Worm (Caenorhabditis elegans) whole organism, L1 larva: ENCODE data around the gene unc-49.

Experiments used
- C04F5.9 ChIP-seq: sonication (generic microtip); optimal IDR thresholded peaks from 2 replicates; lab custom pipeline; 2016; ENCODE audit warnings: missing genetic modification characterization, missing compliant biosample characterization
- ama-1 ChIP-seq: fragments of 150-350 bp; optimal IDR thresholded peaks from 2 replicates; lab custom pipeline; 2014
- blmp-1 ChIP-seq: fragments of 150-350 bp; optimal IDR thresholded peaks from 2 replicates; lab custom pipeline; 2014; ENCODE audit warnings: missing biosample characterization, missing genetic modification characterization
- ces-1 ChIP-seq: fragments of 150-350 bp; optimal IDR thresholded peaks from 2 replicates; lab custom pipeline; 2014; ENCODE audit warnings: missing biosample characterization, missing genetic modification reagents, missing genetic modification characterization
- dpl-1 ChIP-seq, 3 experiments: fragments of 150-350 bp in 2 of 3; sonication (generic microtip) in 1 of 3; optimal IDR thresholded peaks; 2 replicates each; lab custom pipeline; 2014 to 2017; ENCODE audit warnings: missing biosample characterization in 3 of 3, missing genetic modification characterization in 3 of 3, missing genetic modification reagents in 3 of 3
- dsc-1 ChIP-seq: sonication (generic microtip); optimal IDR thresholded peaks from 2 replicates; lab custom pipeline; 2016; ENCODE audit warnings: mild to moderate bottlenecking, missing genetic modification characterization, missing compliant biosample characterization
- efl-1 ChIP-seq, 4 experiments: fragments of 150-350 bp; optimal IDR thresholded peaks in 3 of 4; peaks in 1 of 4; 1 replicate in 1 of 4; 2 replicates in 3 of 4; lab custom pipeline; 2014; ENCODE audit warnings: missing biosample characterization in 2 of 4, missing genetic modification characterization in 2 of 4, missing genetic modification reagents in 2 of 4
- egl-13 ChIP-seq: sonication (generic microtip); optimal IDR thresholded peaks from 2 replicates; lab custom pipeline; 2016; ENCODE audit warnings: missing genotype, missing genetic modification reagents, missing genetic modification characterization, missing compliant biosample characterization
- egl-27 ChIP-seq, 2 experiments: fragments of 150-350 bp in 1 of 2; sonication (generic microtip); optimal IDR thresholded peaks; 3 replicates each; lab custom pipeline; 2017 to 2018; ENCODE audit warnings: missing biosample characterization in 2 of 2, missing genetic modification characterization in 2 of 2, missing genetic modification reagents in 2 of 2
- elt-2 ChIP-seq: sonication (generic microtip); optimal IDR thresholded peaks from 2 replicates; lab custom pipeline; 2016; ENCODE audit warnings: missing genetic modification characterization, mild to moderate bottlenecking, inconsistent platforms, missing compliant biosample characterization, missing genetic modification reagents
- elt-3 ChIP-seq, 6 experiments: fragments of 150-350 bp in 1 of 6; sonication (generic microtip); optimal IDR thresholded peaks; 2 replicates each; lab custom pipeline; 2017 to 2018; ENCODE audit warnings: missing biosample characterization in 6 of 6, missing genetic modification characterization in 6 of 6, inconsistent platforms in 1 of 6
- fkh-10 ChIP-seq: sonication (generic microtip); optimal IDR thresholded peaks from 2 replicates; lab custom pipeline; 2017; ENCODE audit warnings: missing biosample characterization, missing genetic modification reagents, missing genetic modification characterization
- hlh-17 ChIP-seq: fragments of 200-800 bp; sonication (Bioruptor generic); optimal IDR thresholded peaks from 2 replicates; lab custom pipeline; 2018; ENCODE audit warnings: missing genetic modification characterization, mild to moderate bottlenecking, missing compliant biosample characterization, moderate library complexity, borderline replicate concordance
- hpl-2 ChIP-seq: fragments of 150-350 bp; optimal IDR thresholded peaks from 2 replicates; lab custom pipeline; 2014; ENCODE audit warnings: missing biosample characterization, missing genetic modification reagents, missing genetic modification characterization
- irx-1 ChIP-seq: sonication (generic microtip); optimal IDR thresholded peaks from 2 replicates; lab custom pipeline; 2016; ENCODE audit warnings: missing genetic modification characterization, missing compliant biosample characterization
- lin-13 ChIP-seq: fragments of 150-350 bp; optimal IDR thresholded peaks from 2 replicates; lab custom pipeline; 2014; ENCODE audit warnings: missing biosample characterization, missing genetic modification reagents, missing genetic modification characterization
- lin-14 ChIP-seq: fragments of 200-800 bp; sonication (Bioruptor generic); optimal IDR thresholded peaks from 2 replicates; lab custom pipeline; 2018; ENCODE audit warnings: mild to moderate bottlenecking, missing genetic modification characterization, moderate library complexity, missing compliant biosample characterization
- lin-35 ChIP-seq, 2 experiments: fragments of 150-350 bp; optimal IDR thresholded peaks; 2 replicates each; lab custom pipeline; 2014; ENCODE audit warnings: missing biosample characterization in 2 of 2, missing genetic modification characterization in 2 of 2, missing genetic modification reagents in 2 of 2
- lsy-2 ChIP-seq, 2 experiments: fragments of 150-350 bp; optimal IDR thresholded peaks; 2 replicates each; lab custom pipeline; 2014; ENCODE audit warnings: missing biosample characterization in 2 of 2, missing genetic modification characterization in 2 of 2
- mab-9 ChIP-seq: fragments of 200-800 bp; sonication (Bioruptor generic); IDR thresholded peaks from 2 replicates; pipeline ENCODE4 v1.3.6; 2022; ENCODE audit warnings: missing genetic modification reagents, missing genetic modification characterization, missing compliant biosample characterization
- mdl-1 ChIP-seq, 2 experiments: fragments of 150-350 bp; optimal IDR thresholded peaks; 2 replicates each; lab custom pipeline; 2014 to 2017; ENCODE audit warnings: missing biosample characterization in 2 of 2, missing genetic modification characterization in 2 of 2, inconsistent platforms in 1 of 2
- mef-2 ChIP-seq: fragments of 150-350 bp; optimal IDR thresholded peaks from 2 replicates; lab custom pipeline; 2014; ENCODE audit warnings: missing biosample characterization, missing genetic modification characterization
- mep-1 ChIP-seq: fragments of 150-350 bp; optimal IDR thresholded peaks from 2 replicates; lab custom pipeline; 2014; ENCODE audit warnings: missing biosample characterization, missing genetic modification characterization
- nhr-12 ChIP-seq: sonication (generic microtip); optimal IDR thresholded peaks from 2 replicates; lab custom pipeline; 2017; ENCODE audit warnings: missing biosample characterization, missing genetic modification characterization
- nhr-19 ChIP-seq: fragments of 200-800 bp; sonication (Bioruptor generic); conservative IDR thresholded peaks from 2 replicates; pipeline ENCODE4 v1.3.6; 2022; ENCODE audit warnings: missing genetic modification characterization, missing compliant biosample characterization
- nhr-20 ChIP-seq: sonication (generic microtip); optimal IDR thresholded peaks from 2 replicates; lab custom pipeline; 2016; ENCODE audit warnings: mild to moderate bottlenecking, missing genetic modification characterization, missing compliant biosample characterization
- nhr-71 ChIP-seq: sonication (generic microtip); optimal IDR thresholded peaks from 2 replicates; lab custom pipeline; 2016; ENCODE audit warnings: mild to moderate bottlenecking, missing genetic modification characterization, moderate library complexity, missing compliant biosample characterization
- nhr-76 ChIP-seq: sonication (generic microtip); optimal IDR thresholded peaks from 2 replicates; lab custom pipeline; 2017; ENCODE audit warnings: missing biosample characterization, missing genetic modification characterization
- nhr-77 ChIP-seq: fragments of 150-350 bp; optimal IDR thresholded peaks from 2 replicates; lab custom pipeline; 2014; ENCODE audit warnings: missing biosample characterization, missing genetic modification characterization
- nhr-90 ChIP-seq: sonication (generic microtip); optimal IDR thresholded peaks from 2 replicates; lab custom pipeline; 2016; ENCODE audit warnings: mild to moderate bottlenecking, missing genetic modification characterization, missing compliant biosample characterization; ENCODE audit not compliant: poor library complexity
- pqm-1 ChIP-seq: sonication (generic microtip); optimal IDR thresholded peaks from 3 replicates; lab custom pipeline; 2017; ENCODE audit warnings: missing biosample characterization, missing genetic modification characterization
- rnt-1 ChIP-seq: sonication (generic microtip); optimal IDR thresholded peaks from 2 replicates; lab custom pipeline; 2016; ENCODE audit warnings: mild to moderate bottlenecking, missing genetic modification characterization, moderate library complexity, missing compliant biosample characterization
- skn-1 ChIP-seq: fragments of 150-350 bp; optimal IDR thresholded peaks from 2 replicates; lab custom pipeline; 2014; ENCODE audit warnings: missing biosample characterization, missing genetic modification characterization
- snu-23 ChIP-seq: sonication (generic microtip); optimal IDR thresholded peaks from 2 replicates; lab custom pipeline; 2016; ENCODE audit warnings: missing genetic modification characterization, missing compliant biosample characterization
- sptf-1 ChIP-seq: fragments of 150-350 bp; optimal IDR thresholded peaks from 2 replicates; lab custom pipeline; 2014; ENCODE audit warnings: missing biosample characterization, missing genetic modification characterization
- tbx-2 ChIP-seq: sonication (generic microtip); optimal IDR thresholded peaks from 2 replicates; lab custom pipeline; 2016; ENCODE audit warnings: missing genetic modification characterization, missing compliant biosample characterization
- unc-130 ChIP-seq: fragments of 150-350 bp; optimal IDR thresholded peaks from 2 replicates; lab custom pipeline; 2017; ENCODE audit warnings: missing biosample characterization, missing genetic modification characterization, inconsistent platforms
- zag-1 ChIP-seq: fragments of 150-350 bp; optimal IDR thresholded peaks from 2 replicates; lab custom pipeline; 2014; ENCODE audit warnings: missing biosample characterization, missing genetic modification characterization

unc-49 gene

ce11 chrIII:10520523-10520922 is at the start of gene unc-49:
Gene unc-49 (plus strand): TSS chrIII:10520762.
- TF ChIP-seq tbx-2 (tag; lab: Kevin White, UChicago) (no peak), rnt-1 (tag; lab: Kevin White, UChicago) (peak; percentile 34), lsy-2 (tag; optimal IDR thresholded peaks at IDR 0.05; lab: Kevin White, UChicago) (no peak), nhr-12 (tag; lab: Kevin White, UChicago) (no peak), nhr-76 (tag; lab: Kevin White, UChicago) (no peak), snu-23 (GFP tag; lab: Kevin White, UChicago) (peak; percentile 18), ama-1 (lab: Kevin White, UChicago) (no peak), sptf-1 (no peak), lin-14 (GFP tag; lab: Kevin White, UChicago) (peak; percentile 73), nhr-71 (tag; lab: Kevin White, UChicago) (peak; percentile 28), pqm-1 (tag; lab: Kevin White, UChicago) (no peak), nhr-20 (tag; lab: Kevin White, UChicago) (peak; percentile 1)

ce11 chrIII:10470927-10471326 is 49.6 kb upstream of the unc-49 start, which contains the start of gene cul-1:
Gene cul-1 (plus strand): TSS chrIII:10471237.
- TF ChIP-seq dpl-1 (GFP tag; optimal IDR thresholded peaks at IDR 0.05; lab: Kevin White, UChicago) (peak in 1 of 3 experiments; percentile 43), blmp-1 (tag; lab: Kevin White, UChicago) (peak; percentile 1), mab-9 (GFP tag; lab: Robert Waterston, UW) (no peak), hpl-2 (no peak), lin-35 (GFP tag; optimal IDR thresholded peaks at IDR 0.05; lab: Kevin White, UChicago) (peak in 1 of 2 experiments; percentile 50), C04F5.9 (tag; lab: Kevin White, UChicago) (no peak), mef-2 (tag; lab: Kevin White, UChicago) (no peak), skn-1 (tag; lab: Kevin White, UChicago) (peak; percentile 98), efl-1 (optimal IDR thresholded peaks at IDR 0.05; lab: Kevin White, UChicago) (peak in 1 of 2 experiments; percentile 20), efl-1 (GFP tag; optimal IDR thresholded peaks at IDR 0.05 in 1 of 2; lab: Kevin White, UChicago) (peak; percentile 18 to 78), lsy-2 (tag; optimal IDR thresholded peaks at IDR 0.05; lab: Kevin White, UChicago) (peak in 1 of 2 experiments; percentile 39), hlh-17 (GFP tag; lab: Kevin White, UChicago) (no peak), mep-1 (tag; lab: Kevin White, UChicago) (no peak), dsc-1 (tag; lab: Kevin White, UChicago) (no peak), irx-1 (tag; lab: Kevin White, UChicago) (no peak)

ce11 chrIII:10474945-10475344 is 45.6 kb upstream of the unc-49 start, which contains the start of gene D2045.9:
Gene D2045.9 (plus strand): TSS chrIII:10475245.
- no peak for TF ChIP-seq rnt-1 (tag; lab: Kevin White, UChicago)
- TF ChIP-seq lin-13 (GFP tag; lab: Kevin White, UChicago), result no peak
- no peak for TF ChIP-seq nhr-19 (GFP tag; lab: Robert Waterston, UW)
- TF ChIP-seq elt-3 (tag; optimal IDR thresholded peaks at IDR 0.05; lab: Kevin White, UChicago), result no peak
- TF ChIP-seq unc-130, result no peak
- TF ChIP-seq elt-2 (tag; lab: Kevin White, UChicago), result no peak
- TF ChIP-seq hpl-2, result no peak
- TF ChIP-seq zag-1 (tag; lab: Kevin White, UChicago), result no peak
- no peak for TF ChIP-seq egl-27 (tag; optimal IDR thresholded peaks at IDR 0.05; lab: Kevin White, UChicago)
- TF ChIP-seq nhr-71 (tag; lab: Kevin White, UChicago), result no peak
- TF ChIP-seq fkh-10 (GFP tag; lab: Kevin White, UChicago), result no peak
- no peak for TF ChIP-seq dsc-1 (tag; lab: Kevin White, UChicago)
- TF ChIP-seq ces-1 (GFP tag; lab: Kevin White, UChicago), result no peak
- no peak for TF ChIP-seq mdl-1 (tag; optimal IDR thresholded peaks at IDR 0.05; lab: Kevin White, UChicago)
- TF ChIP-seq efl-1 (optimal IDR thresholded peaks at IDR 0.05; lab: Kevin White, UChicago), result no peak
- no peak for TF ChIP-seq efl-1 (GFP tag; optimal IDR thresholded peaks at IDR 0.05 in 1 of 2; lab: Kevin White, UChicago)
- TF ChIP-seq, all 84 proteins: peak for 0

- TF ChIP-seq egl-13 (tag; lab: Kevin White, UChicago) (no peak), pqm-1 (tag; lab: Kevin White, UChicago) (no peak), nhr-90 (tag; lab: Kevin White, UChicago) (no peak), sptf-1 (no peak), irx-1 (tag; lab: Kevin White, UChicago) (no peak), nhr-77 (tag; lab: Kevin White, UChicago) (no peak), lin-14 (GFP tag; lab: Kevin White, UChicago) (no peak)
These were observed 41.4 kb upstream of the unc-49 start, which contains the start of gene D2045.7 for ce11 chrIII:10479180-10479579. Gene D2045.7 (plus strand): TSS chrIII:10479480.
